Worm (Caenorhabditis elegans) whole organism, young adult: Measurements from ENCODE around the gene Y111B2A.12.
A peak's percentile ranks its signal among the peaks of the same experiment; 100 is the strongest.

Experiments used
- B0336.3 ChIP-seq: fragments of 200-800 bp; sonication (Bioruptor generic); IDR thresholded peaks from 2 replicates; pipeline ENCODE4 v1.3.6; 2022; ENCODE audit warnings: missing genetic modification characterization, missing compliant biosample characterization
- C06A6.2 ChIP-seq: fragments of 200-800 bp; sonication (Bioruptor generic); conservative IDR thresholded peaks from 2 replicates; pipeline ENCODE4 v1.3.6; 2022; ENCODE audit warnings: missing genetic modification characterization, missing compliant biosample characterization
- F23B12.7 ChIP-seq: sonication (generic microtip); optimal IDR thresholded peaks from 2 replicates; lab custom pipeline; 2017; ENCODE audit warnings: missing genetic modification characterization, mild to moderate bottlenecking, missing compliant biosample characterization, antibody characterized with exemption, moderate library complexity; ENCODE audit not compliant: insufficient read depth
- F37B4.10 ChIP-seq: fragments of 200-800 bp; sonication (Bioruptor generic); IDR thresholded peaks from 2 replicates; pipeline ENCODE4 v1.3.6; 2022; ENCODE audit warnings: missing genetic modification characterization, missing compliant biosample characterization
- F39B2.1 ChIP-seq: fragments of 200-800 bp; sonication (Bioruptor generic); IDR thresholded peaks from 2 replicates; pipeline ENCODE4 v1.3.6; 2022; ENCODE audit warnings: missing genetic modification reagents, missing genetic modification characterization, missing compliant biosample characterization
- F49E8.2 ChIP-seq: sonication (generic microtip); optimal IDR thresholded peaks from 3 replicates; lab custom pipeline; 2017; ENCODE audit warnings: missing genetic modification characterization, mild to moderate bottlenecking, missing compliant biosample characterization, antibody characterized with exemption, moderate library complexity; ENCODE audit not compliant: insufficient read depth
- F52B5.7 ChIP-seq: sonication (generic microtip); optimal IDR thresholded peaks from 2 replicates; lab custom pipeline; 2016; ENCODE audit warnings: mild to moderate bottlenecking, missing genetic modification characterization, missing compliant biosample characterization
- F57C9.4 ChIP-seq: sonication (generic microtip); optimal IDR thresholded peaks from 2 replicates; lab custom pipeline; 2017; ENCODE audit warnings: mild to moderate bottlenecking, missing genetic modification characterization, missing compliant biosample characterization
- Y79H2A.3 ChIP-seq: fragments of 200-800 bp; sonication (Bioruptor generic); conservative IDR thresholded peaks from 2 replicates; pipeline ENCODE4 v1.3.6; 2022; ENCODE audit warnings: missing genetic modification reagents, missing genetic modification characterization, missing compliant biosample characterization
- Y95B8A.8 ChIP-seq: fragments of 200-800 bp; sonication (Bioruptor generic); IDR thresholded peaks from 2 replicates; pipeline ENCODE4 v1.3.6; 2022; ENCODE audit warnings: missing genetic modification reagents, missing genetic modification characterization, missing compliant biosample characterization
- ZK185.1 ChIP-seq: sonication (generic microtip); optimal IDR thresholded peaks from 2 replicates; lab custom pipeline; 2016; ENCODE audit warnings: mild to moderate bottlenecking, missing genetic modification characterization, missing compliant biosample characterization; ENCODE audit not compliant: poor library complexity, severe bottlenecking
- aptf-3 ChIP-seq: fragments of 200-800 bp; sonication (Bioruptor generic); IDR thresholded peaks from 2 replicates; pipeline ENCODE4 v1.3.6; 2022; ENCODE audit warnings: missing genetic modification characterization, missing compliant biosample characterization
- atf-7 ChIP-seq: sonication (generic microtip); optimal IDR thresholded peaks from 2 replicates; lab custom pipeline; 2017; ENCODE audit warnings: mild to moderate bottlenecking, missing genetic modification characterization, missing compliant biosample characterization
- attf-3 ChIP-seq: fragments of 200-800 bp; sonication (Bioruptor generic); conservative IDR thresholded peaks from 2 replicates; pipeline ENCODE4 v1.3.6; 2022; ENCODE audit warnings: missing genetic modification reagents, missing genetic modification characterization, missing compliant biosample characterization
- attf-5 ChIP-seq: fragments of 200-800 bp; sonication (Bioruptor generic); optimal IDR thresholded peaks from 2 replicates; lab custom pipeline; 2018; ENCODE audit warnings: mild to moderate bottlenecking, missing genetic modification characterization, missing compliant biosample characterization
- bed-1 ChIP-seq: fragments of 200-800 bp; sonication (Bioruptor generic); IDR thresholded peaks from 2 replicates; pipeline ENCODE4 v1.3.6; 2022; ENCODE audit warnings: missing genetic modification reagents, missing genetic modification characterization, missing compliant biosample characterization
- bed-2 ChIP-seq: fragments of 200-800 bp; sonication (Bioruptor generic); IDR thresholded peaks from 2 replicates; pipeline ENCODE4 v1.3.6; 2022; ENCODE audit warnings: missing genetic modification reagents, missing genetic modification characterization, missing compliant biosample characterization
- ceh-100 ChIP-seq: fragments of 200-800 bp; sonication (Bioruptor generic); IDR thresholded peaks from 2 replicates; pipeline ENCODE4 v1.3.6; 2022; ENCODE audit warnings: missing genetic modification reagents, missing genetic modification characterization, missing compliant biosample characterization
- ceh-79 ChIP-seq: sonication (generic microtip); optimal IDR thresholded peaks from 2 replicates; lab custom pipeline; 2017; ENCODE audit warnings: mild to moderate bottlenecking, missing genetic modification characterization, missing compliant biosample characterization
- chd-7 ChIP-seq: sonication (generic microtip); optimal IDR thresholded peaks from 2 replicates; lab custom pipeline; 2016; ENCODE audit warnings: mild to moderate bottlenecking, missing genetic modification characterization, moderate library complexity, missing compliant biosample characterization
- dox-1 ChIP-seq: fragments of 200-800 bp; sonication (Bioruptor generic); IDR thresholded peaks from 2 replicates; pipeline ENCODE4 v1.3.6; 2022; ENCODE audit warnings: missing genetic modification reagents, missing genetic modification characterization, missing compliant biosample characterization
- dpl-1 ChIP-seq: fragments of 150-350 bp; optimal IDR thresholded peaks from 2 replicates; lab custom pipeline; 2014; ENCODE audit warnings: missing biosample characterization, missing genetic modification reagents, missing genetic modification characterization
- egl-44 ChIP-seq: fragments of 200-800 bp; sonication (Bioruptor generic); IDR thresholded peaks from 2 replicates; pipeline ENCODE4 v1.3.6; 2022; ENCODE audit warnings: missing genetic modification reagents, missing genetic modification characterization, missing compliant biosample characterization
- fkh-3 ChIP-seq: sonication (generic microtip); optimal IDR thresholded peaks from 2 replicates; lab custom pipeline; 2016; ENCODE audit warnings: mild to moderate bottlenecking, missing genetic modification characterization, missing compliant biosample characterization
- him-1 ChIP-seq: sonication (generic microtip); optimal IDR thresholded peaks from 2 replicates; lab custom pipeline; 2016; ENCODE audit warnings: missing genotype, missing genetic modification reagents, missing genetic modification characterization, missing compliant biosample characterization
- hmg-1.2 ChIP-seq: fragments of 200-800 bp; sonication (Bioruptor generic); IDR thresholded peaks from 2 replicates; pipeline ENCODE4 v1.3.6; 2022; ENCODE audit warnings: missing genetic modification reagents, missing genetic modification characterization, missing compliant biosample characterization
- hsf-1 ChIP-seq: fragments of 200-800 bp; sonication (Bioruptor generic); IDR thresholded peaks from 2 replicates; pipeline ENCODE4 v1.3.6; 2022; ENCODE audit warnings: missing genetic modification reagents, missing genetic modification characterization, missing compliant biosample characterization
- let-526 ChIP-seq: fragments of 200-800 bp; sonication (Bioruptor generic); IDR thresholded peaks from 2 replicates; pipeline ENCODE4 v1.3.6; 2022; ENCODE audit warnings: missing genetic modification reagents, missing genetic modification characterization, missing compliant biosample characterization
- let-607 ChIP-seq, 2 experiments: fragments of 200-800 bp in 1 of 2; sonication (Bioruptor generic) in 1 of 2; sonication (generic microtip) in 1 of 2; optimal IDR thresholded peaks; 2 replicates each; lab custom pipeline; 2016 to 2018; ENCODE audit warnings: mild to moderate bottlenecking in 2 of 2, missing compliant biosample characterization in 2 of 2, missing genetic modification characterization in 2 of 2, moderate library complexity in 2 of 2, missing genotype in 1 of 2
- lin-35 ChIP-seq, 3 experiments: fragments of 150-350 bp in 2 of 3; sonication (generic microtip) in 1 of 3; optimal IDR thresholded peaks; 2 replicates each; lab custom pipeline; 2014 to 2018; ENCODE audit warnings: missing biosample characterization in 3 of 3, missing genetic modification characterization in 3 of 3, missing genetic modification reagents in 3 of 3
- lsy-27 ChIP-seq: sonication (generic microtip); optimal IDR thresholded peaks from 2 replicates; lab custom pipeline; 2017; ENCODE audit warnings: missing genetic modification characterization, mild to moderate bottlenecking, missing compliant biosample characterization, antibody characterized with exemption, missing genotype, borderline replicate concordance; ENCODE audit not compliant: insufficient read depth
- madf-10 ChIP-seq: sonication (generic microtip); optimal IDR thresholded peaks from 2 replicates; lab custom pipeline; 2016; ENCODE audit warnings: mild to moderate bottlenecking, missing genetic modification characterization, missing compliant biosample characterization
- madf-8 ChIP-seq: fragments of 200-800 bp; sonication (Bioruptor generic); conservative IDR thresholded peaks from 2 replicates; pipeline ENCODE4 v1.3.6; 2022; ENCODE audit warnings: missing genetic modification reagents, missing genetic modification characterization, missing compliant biosample characterization
- mcd-1 ChIP-seq: fragments of 200-800 bp; sonication (Bioruptor generic); IDR thresholded peaks from 2 replicates; pipeline ENCODE4 v1.3.6; 2022; ENCODE audit warnings: missing genetic modification reagents, missing genetic modification characterization, missing compliant biosample characterization
- nhr-27 ChIP-seq: fragments of 200-800 bp; sonication (Bioruptor generic); optimal IDR thresholded peaks from 2 replicates; lab custom pipeline; 2018; ENCODE audit warnings: mild to moderate bottlenecking, missing genetic modification characterization, moderate library complexity, missing compliant biosample characterization
- nhr-80 ChIP-seq: sonication (generic microtip); optimal IDR thresholded peaks from 2 replicates; lab custom pipeline; 2016; ENCODE audit warnings: missing genetic modification characterization, missing compliant biosample characterization
- pbrm-1 ChIP-seq: fragments of 200-800 bp; sonication (Bioruptor generic); IDR thresholded peaks from 2 replicates; pipeline ENCODE4 v1.3.6; 2022; ENCODE audit warnings: missing genetic modification reagents, missing genetic modification characterization, missing compliant biosample characterization
- pha-4 ChIP-seq: fragments of 150-350 bp; sonication (generic microtip); optimal IDR thresholded peaks from 2 replicates; lab custom pipeline; 2014; ENCODE audit warnings: missing biosample characterization, missing genetic modification reagents, missing genetic modification characterization
- rec-8 ChIP-seq, 2 experiments: sonication (generic microtip); optimal IDR thresholded peaks; 2 replicates each; lab custom pipeline; 2016; ENCODE audit warnings: mild to moderate bottlenecking in 2 of 2, missing genetic modification characterization in 2 of 2, missing genetic modification reagents in 2 of 2, missing genotype in 2 of 2, missing biosample characterization in 1 of 2, missing compliant biosample characterization in 1 of 2, moderate library complexity in 1 of 2
- sdz-38 ChIP-seq: sonication (generic microtip); optimal IDR thresholded peaks from 2 replicates; lab custom pipeline; 2016; ENCODE audit warnings: missing genotype, missing genetic modification characterization, missing compliant biosample characterization
- snpc-4 ChIP-seq, 5 experiments: fragments of 150-350 bp in 1 of 5; sonication (generic microtip) in 4 of 5; optimal IDR thresholded peaks; 2 replicates each; lab custom pipeline; 2014 to 2018; ENCODE audit warnings: missing genetic modification characterization in 5 of 5, missing biosample characterization in 3 of 5, antibody characterized with exemption in 2 of 5, mild to moderate bottlenecking in 2 of 5, missing compliant biosample characterization in 2 of 5, missing genotype in 2 of 5, moderate library complexity in 2 of 5, missing genetic modification reagents in 1 of 5
- tlf-1 ChIP-seq: fragments of 200-800 bp; sonication (Bioruptor generic); optimal IDR thresholded peaks from 2 replicates; lab custom pipeline; 2018; ENCODE audit warnings: mild to moderate bottlenecking, missing genetic modification characterization, missing compliant biosample characterization
- unc-62 ChIP-seq: fragments of 150-350 bp; optimal IDR thresholded peaks from 2 replicates; lab custom pipeline; 2014; ENCODE audit warnings: missing biosample characterization, missing genetic modification reagents, missing genetic modification characterization
- zim-3 ChIP-seq: sonication (generic microtip); optimal IDR thresholded peaks from 2 replicates; lab custom pipeline; 2017; ENCODE audit warnings: mild to moderate bottlenecking, missing genetic modification characterization, moderate library complexity, missing compliant biosample characterization
- ztf-25 ChIP-seq: fragments of 200-800 bp; sonication (Bioruptor generic); IDR thresholded peaks from 2 replicates; pipeline ENCODE4 v1.3.6; 2022; ENCODE audit warnings: missing genetic modification reagents, missing genetic modification characterization, missing compliant biosample characterization
- ztf-26 ChIP-seq: sonication (generic microtip); optimal IDR thresholded peaks from 2 replicates; lab custom pipeline; 2017; ENCODE audit warnings: missing genetic modification characterization, missing compliant biosample characterization
- ztf-28 ChIP-seq: fragments of 200-800 bp; sonication (Bioruptor generic); IDR thresholded peaks from 2 replicates; pipeline ENCODE4 v1.3.6; 2022; ENCODE audit warnings: missing genetic modification reagents, missing genetic modification characterization, missing compliant biosample characterization
- ztf-6 ChIP-seq: fragments of 200-800 bp; sonication (Bioruptor generic); IDR thresholded peaks from 2 replicates; pipeline ENCODE4 v1.3.6; 2022; ENCODE audit warnings: missing genetic modification reagents, missing genetic modification characterization, missing compliant biosample characterization

Gene Y111B2A.12

DNA sequence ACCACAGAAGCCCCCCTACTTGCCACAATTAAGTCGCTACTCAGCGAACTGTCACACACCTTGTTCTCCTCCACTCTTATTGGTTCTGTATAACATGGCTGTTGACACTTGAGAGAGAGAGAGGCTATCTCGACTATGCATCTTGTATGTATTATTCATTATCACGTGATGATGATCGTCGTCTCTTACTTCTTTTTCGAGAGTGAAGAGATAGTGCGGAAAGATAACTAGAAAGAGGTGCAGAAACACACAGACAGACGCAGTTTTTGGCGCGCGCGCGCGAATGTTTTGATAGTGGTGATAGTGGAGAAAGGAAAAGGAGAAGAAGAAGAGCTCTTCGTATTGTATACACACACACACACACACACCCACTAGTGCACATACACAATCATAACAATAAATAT, 7.9 kb downstream of the Y111B2A.12 start (continued):
- TF ChIP-seq unc-62 (GFP tag; lab: Kevin White, UChicago): peak; percentile 79
- TF ChIP-seq fkh-3 (tag; lab: Kevin White, UChicago): no peak
- no peak for TF ChIP-seq sdz-38 (tag; lab: Kevin White, UChicago)
- TF ChIP-seq nhr-27 (tag; lab: Kevin White, UChicago): no peak
- no peak for TF ChIP-seq hmg-1.2 (GFP tag; lab: Robert Waterston, UW)
- no peak for TF ChIP-seq Y79H2A.3 (GFP tag; lab: Robert Waterston, UW)
- no peak for TF ChIP-seq zim-3 (tag; lab: Kevin White, UChicago)
- no peak for TF ChIP-seq bed-1 (GFP tag; lab: Robert Waterston, UW)
- TF ChIP-seq F57C9.4 (tag; lab: Kevin White, UChicago): no peak
- peak; percentile 62 for TF ChIP-seq dox-1
- TF ChIP-seq F37B4.10 (GFP tag; lab: Robert Waterston, UW): no peak
- peak; percentile 52 for TF ChIP-seq madf-10 (tag; lab: Kevin White, UChicago)
- peak; percentile 43; the same call in 1 of the 2 replicates for TF ChIP-seq mcd-1
- no peak for TF ChIP-seq egl-44 (GFP tag; lab: Robert Waterston, UW)
- TF ChIP-seq ceh-79 (tag; lab: Kevin White, UChicago): no peak
- TF ChIP-seq ceh-100 (GFP tag; lab: Robert Waterston, UW): no peak
- peak in 1 of 3 experiments; percentile 2 for TF ChIP-seq lin-35 (GFP tag; optimal IDR thresholded peaks at IDR 0.05; lab: Kevin White, UChicago)
- TF ChIP-seq B0336.3 (GFP tag; lab: Robert Waterston, UW): peak; percentile 24; the same call in 1 of the 2 replicates
- no peak for TF ChIP-seq bed-2 (GFP tag; lab: Robert Waterston, UW)
- TF ChIP-seq C06A6.2 (GFP tag; lab: Robert Waterston, UW): no peak; the same call in 1 of the 2 replicates
- TF ChIP-seq hsf-1: 0 out of 2 replicates have a peak, but pooled peaks have one; percentile 41
- TF ChIP-seq aptf-3 (GFP tag; lab: Robert Waterston, UW): no peak
- TF ChIP-seq F23B12.7 (tag; lab: Kevin White, UChicago): no peak
- no peak for TF ChIP-seq rec-8 (tag; optimal IDR thresholded peaks at IDR 0.05; lab: Kevin White, UChicago)
- TF ChIP-seq tlf-1 (GFP tag; lab: Kevin White, UChicago): peak; percentile 58
- TF ChIP-seq ztf-28: no peak
- TF ChIP-seq lsy-27 (tag; lab: Kevin White, UChicago): no peak
- no peak for TF ChIP-seq Y95B8A.8 (GFP tag; lab: Robert Waterston, UW)
- peak; percentile 44 for TF ChIP-seq atf-7
- TF ChIP-seq ztf-25: no peak
- TF ChIP-seq chd-7: peak; percentile 11
- TF ChIP-seq pbrm-1 (GFP tag; lab: Robert Waterston, UW): 0 out of 2 replicates have a peak, but pooled peaks have one; percentile 22
- TF ChIP-seq let-607 (tag; optimal IDR thresholded peaks at IDR 0.05; lab: Kevin White, UChicago): no peak
- TF ChIP-seq ZK185.1 (tag; lab: Kevin White, UChicago): peak; percentile 18
- no peak for TF ChIP-seq dpl-1 (GFP tag; lab: Kevin White, UChicago)
- no peak for TF ChIP-seq ztf-6 (GFP tag; lab: Robert Waterston, UW)
- TF ChIP-seq him-1 (tag; lab: Kevin White, UChicago): no peak
- no peak for TF ChIP-seq snpc-4 (GFP tag; optimal IDR thresholded peaks at IDR 0.05; lab: Kevin White, UChicago)
- peak in 2 of 4 experiments; percentile 17 to 44 for TF ChIP-seq snpc-4 (tag; optimal IDR thresholded peaks at IDR 0.05; lab: Kevin White, UChicago)
- TF ChIP-seq madf-8 (GFP tag; lab: Robert Waterston, UW): no peak
- no peak for TF ChIP-seq attf-3 (GFP tag; lab: Robert Waterston, UW)
- TF ChIP-seq let-526: no peak
- peak; percentile 44 for TF ChIP-seq ztf-26 (tag; lab: Kevin White, UChicago)
- TF ChIP-seq attf-5 (GFP tag; lab: Kevin White, UChicago): peak; percentile 60
- TF ChIP-seq nhr-80 (tag; lab: Kevin White, UChicago): peak; percentile 91
- TF ChIP-seq pha-4 (tag; lab: Kevin White, UChicago): no peak
- no peak for TF ChIP-seq F39B2.1 (GFP tag; lab: Robert Waterston, UW)
- TF ChIP-seq F52B5.7 (tag; lab: Kevin White, UChicago): no peak
- no peak for TF ChIP-seq F49E8.2
